Worm (Caenorhabditis elegans): Measurements from ENCODE around the gene F59F5.5.

F59F5.5 gene

DNA sequence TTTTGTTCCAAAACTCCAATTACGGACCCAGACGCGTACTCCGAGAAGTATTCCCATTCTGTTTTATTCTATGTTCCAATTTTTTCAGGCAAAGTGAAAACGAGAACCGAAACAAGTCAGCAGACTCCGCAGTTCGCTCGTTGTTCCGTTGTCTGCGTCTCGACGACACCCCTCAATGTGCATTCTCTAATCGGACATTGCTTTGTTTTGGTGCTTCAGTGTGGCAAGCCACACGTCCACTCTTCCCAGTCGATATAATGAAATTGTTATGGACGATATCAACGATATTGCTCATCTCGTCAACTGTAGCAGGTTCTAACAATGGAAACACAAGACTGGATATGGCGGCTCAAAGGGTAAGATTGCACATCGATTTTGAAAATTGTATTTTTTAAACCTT is 31.1 kb downstream of the F59F5.5 start, which contains the start of gene nhx-5:
Gene nhx-5 (plus strand): TSS at position 82 of the 400 bp plus-strand sequence.
- TF ChIP-seq ztf-11 (tag; optimal IDR thresholded peaks at IDR 0.05) (no peak), R02D3.7 (tag; optimal IDR thresholded peaks at IDR 0.05) (no peak)

DNA sequence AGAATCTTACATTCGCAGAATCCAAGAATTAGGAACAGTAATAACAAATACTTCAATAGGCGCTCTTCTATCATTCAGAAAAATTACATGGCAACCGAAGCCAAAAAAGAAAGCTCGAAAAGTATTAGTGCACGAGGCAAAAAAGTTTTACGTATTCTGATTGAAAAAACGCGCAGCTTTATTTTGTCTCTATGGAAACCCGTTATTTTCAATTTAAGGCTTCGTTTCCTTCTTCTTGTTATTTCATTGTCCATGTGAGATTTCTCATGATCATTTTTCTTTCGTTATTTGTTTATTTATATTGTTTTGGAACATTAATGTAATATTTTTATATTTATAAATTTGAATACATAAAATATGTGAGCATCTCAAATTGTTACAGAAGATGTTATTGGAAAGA is 43.6 kb downstream of the F59F5.5 start, which contains the start of gene F57C7.4:
Gene F57C7.4 (minus strand): TSS at position 101 of the 400 bp plus-strand sequence.
- TF ChIP-seq nhr-10 (tag; optimal IDR thresholded peaks at IDR 0.05): no peak
- no peak for TF ChIP-seq blmp-1 (tag; optimal IDR thresholded peaks at IDR 0.05; ENCODE audit: insufficient read depth)
- no peak for TF ChIP-seq ztf-11 (tag; optimal IDR thresholded peaks at IDR 0.05)
- TF ChIP-seq nhr-25 (tag; optimal IDR thresholded peaks at IDR 0.05): no peak
- no peak for TF ChIP-seq unc-62 (GFP tag; optimal IDR thresholded peaks at IDR 0.05)
- TF ChIP-seq lin-39 (tag; optimal IDR thresholded peaks at IDR 0.05): no peak

DNA sequence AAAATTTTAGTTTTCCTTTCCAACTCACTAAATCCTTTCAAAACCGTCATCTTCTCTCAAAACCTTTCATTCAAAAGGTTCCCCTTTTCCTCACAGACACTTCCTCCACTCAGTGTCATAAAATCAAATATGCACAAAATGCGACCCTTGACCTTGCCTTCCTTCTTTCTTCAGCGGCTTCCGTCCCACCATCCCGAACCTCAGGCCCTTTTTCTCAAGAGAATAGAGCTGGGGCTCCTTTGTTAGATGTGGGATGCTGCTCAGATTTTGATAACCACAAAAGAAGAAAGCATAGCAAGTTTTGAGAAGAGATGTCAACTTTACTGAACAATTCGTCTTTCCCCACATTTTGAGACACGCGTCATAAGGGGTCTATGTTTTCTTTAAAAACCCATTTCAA is 45.0 kb downstream of the F59F5.5 start:
- TF ChIP-seq lsy-2 (tag; optimal IDR thresholded peaks at IDR 0.05) (peak in 1 of 2 experiments; percentile 13), elt-3 (tag; optimal IDR thresholded peaks at IDR 0.05) (no peak)

DNA sequence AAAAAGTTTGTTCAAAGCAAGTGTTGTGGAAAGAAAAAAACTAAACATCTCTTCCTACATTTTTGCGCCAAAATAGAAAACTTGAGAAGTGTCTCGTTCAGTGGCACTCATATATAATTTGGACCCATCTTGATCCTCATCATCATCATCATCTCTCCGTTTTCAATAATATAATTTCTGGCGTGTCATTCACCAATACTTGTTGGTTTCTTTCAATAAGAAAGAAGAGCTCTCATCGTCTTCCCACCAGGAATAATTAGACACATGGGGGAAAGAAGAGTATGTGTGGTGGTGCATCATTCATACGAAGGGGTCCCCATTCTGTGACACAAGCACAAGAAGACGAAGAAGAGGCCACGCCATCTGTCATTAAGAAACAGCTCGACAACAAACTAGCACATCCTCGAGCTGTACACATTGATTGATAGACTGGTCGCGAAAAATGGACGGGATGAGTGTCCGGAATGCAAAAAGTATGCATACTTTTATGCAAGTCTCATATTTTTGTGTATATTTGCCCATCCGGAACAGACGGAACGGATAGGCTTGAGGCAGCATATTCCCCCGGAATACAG is 45.5 kb downstream of the F59F5.5 start:
- TF ChIP-seq nhr-23 (tag; optimal IDR thresholded peaks at IDR 0.05) (no peak), nhr-21 (tag; optimal IDR thresholded peaks at IDR 0.05) (peak; percentile 0)

DNA sequence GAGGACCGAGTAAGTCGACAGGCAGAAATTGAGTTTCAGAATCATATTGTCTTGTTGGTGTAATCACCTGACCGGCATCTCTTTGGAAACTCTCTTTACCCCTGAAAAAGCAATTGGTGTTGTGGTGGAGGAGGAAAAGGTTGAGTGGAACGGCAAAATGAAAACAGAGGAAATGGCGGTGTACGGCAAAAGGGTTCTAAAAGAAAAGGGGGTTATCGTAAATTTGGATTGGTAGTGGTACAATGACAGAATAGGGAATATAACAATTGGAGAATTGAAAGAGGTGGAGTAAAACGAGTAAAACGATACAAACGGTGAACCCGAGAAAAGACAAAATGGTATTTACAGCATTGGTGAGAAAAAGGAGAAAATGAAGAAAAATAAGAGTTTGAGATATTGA is 47.4 kb downstream of the F59F5.5 start, which contains the start of gene sdn-1:
Gene sdn-1 (minus strand): TSS at position 101 of the 400 bp plus-strand sequence.
- TF ChIP-seq nhr-129 (tag; optimal IDR thresholded peaks at IDR 0.05) (no peak), mbf-1 (tag; optimal IDR thresholded peaks at IDR 0.05) (no peak), elt-3 (tag; optimal IDR thresholded peaks at IDR 0.05) (no peak), nhr-10 (tag; optimal IDR thresholded peaks at IDR 0.05) (no peak), blmp-1 (tag; optimal IDR thresholded peaks at IDR 0.05; ENCODE audit: insufficient read depth) (no peak), ama-1 (optimal IDR thresholded peaks at IDR 0.05) (no peak), nhr-21 (tag; optimal IDR thresholded peaks at IDR 0.05) (no peak), fos-1 (tag; optimal IDR thresholded peaks at IDR 0.05) (no peak), dmd-4 (tag; optimal IDR thresholded peaks at IDR 0.05) (no peak), unc-62 (GFP tag; optimal IDR thresholded peaks at IDR 0.05) (no peak)

DNA sequence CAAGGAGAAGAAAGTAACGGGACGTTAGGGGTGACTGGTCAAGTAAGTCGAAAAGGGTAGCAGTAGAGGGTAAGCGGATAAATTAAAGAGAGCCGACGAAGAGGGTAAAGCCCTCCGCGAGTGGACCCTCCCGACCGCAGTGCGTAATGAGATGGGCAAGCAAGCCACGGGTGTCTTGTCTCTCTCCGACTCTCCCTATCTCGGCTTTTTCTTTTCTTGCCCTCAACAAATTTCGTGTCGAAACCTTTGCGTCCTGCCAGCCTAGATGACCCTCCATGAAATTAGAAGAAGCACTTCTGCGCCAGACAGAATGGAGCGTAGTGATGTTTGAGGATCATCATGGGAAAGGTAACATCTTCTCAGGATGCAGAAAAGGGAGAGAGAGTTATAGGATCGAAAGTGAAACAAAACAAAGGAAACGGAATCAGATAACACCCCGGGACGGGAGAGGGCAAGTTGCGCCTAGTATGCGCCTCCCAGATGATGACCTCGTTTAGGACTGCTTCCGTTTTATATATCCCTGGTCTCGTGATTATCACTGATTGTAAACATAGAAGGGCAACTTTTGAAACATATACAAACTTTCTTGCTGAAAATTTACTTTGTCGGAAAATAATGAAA is 48.0 kb downstream of the F59F5.5 start:
- TF ChIP-seq F13H6.1 (tag; optimal IDR thresholded peaks at IDR 0.05): no peak
- TF ChIP-seq blmp-1 (tag; optimal IDR thresholded peaks at IDR 0.05; ENCODE audit: insufficient read depth): peak; percentile 60
- peak; percentile 9 for TF ChIP-seq sma-3 (GFP tag; optimal IDR thresholded peaks at IDR 0.05)
- TF ChIP-seq C34F6.9 (tag; optimal IDR thresholded peaks at IDR 0.05): no peak
- peak; percentile 15 for TF ChIP-seq nhr-25 (tag; optimal IDR thresholded peaks at IDR 0.05)
- no peak for TF ChIP-seq mab-5 (tag; optimal IDR thresholded peaks at IDR 0.05)
- peak; percentile 72 for TF ChIP-seq nhr-21 (tag; optimal IDR thresholded peaks at IDR 0.05)
- TF ChIP-seq nhr-12 (tag; optimal IDR thresholded peaks at IDR 0.05): no peak
- no peak for TF ChIP-seq aly-2 (tag; optimal IDR thresholded peaks at IDR 0.05)
- TF ChIP-seq ztf-11 (tag; optimal IDR thresholded peaks at IDR 0.05): no peak
- peak; percentile 29 for TF ChIP-seq nhr-129 (tag; optimal IDR thresholded peaks at IDR 0.05)
- TF ChIP-seq peb-1 (tag; optimal IDR thresholded peaks at IDR 0.05): no peak
- TF ChIP-seq sma-9 (GFP tag; optimal IDR thresholded peaks at IDR 0.05): peak; percentile 0
- no peak for TF ChIP-seq sma-9 (tag; optimal IDR thresholded peaks at IDR 0.05)
- peak in 1 of 2 experiments; percentile 24 for TF ChIP-seq lsy-2 (tag; optimal IDR thresholded peaks at IDR 0.05)
- TF ChIP-seq elt-3 (tag; optimal IDR thresholded peaks at IDR 0.05): no peak

DNA sequence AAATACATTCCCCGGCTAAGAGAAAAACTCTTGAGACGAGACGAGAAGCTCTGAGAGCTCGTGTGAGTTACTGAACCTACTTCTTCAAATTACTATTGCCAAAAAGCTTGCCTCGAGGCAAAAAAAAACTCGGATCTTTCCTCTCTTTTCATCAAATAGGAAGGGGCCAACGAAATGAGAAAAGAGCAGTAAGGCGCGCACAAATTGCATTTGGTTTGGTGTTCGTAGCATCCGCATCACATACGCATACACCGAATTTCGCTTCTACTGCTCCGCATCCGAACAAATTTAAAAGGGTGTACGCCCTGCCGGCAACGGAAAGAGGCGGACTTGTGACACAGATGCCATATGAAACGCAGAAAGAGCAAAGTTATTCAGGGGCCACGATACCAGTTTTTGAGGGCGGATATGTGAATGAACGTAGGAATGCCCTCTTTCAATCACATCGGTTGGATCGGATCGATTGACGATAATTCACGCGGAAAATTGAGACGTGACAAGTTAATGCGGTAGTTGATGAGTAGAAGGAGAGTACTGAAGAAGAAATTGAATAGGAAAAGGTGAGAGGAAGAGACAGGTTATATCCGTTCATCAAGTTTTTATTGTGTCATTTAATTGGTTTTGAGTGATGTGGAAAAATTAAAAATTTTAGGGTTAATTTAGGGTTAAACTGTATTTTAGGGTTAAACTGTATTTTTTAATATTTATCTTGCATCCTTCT is 49.0 kb downstream of the F59F5.5 start:
- TF ChIP-seq zag-1 (tag; optimal IDR thresholded peaks at IDR 0.05) (peak; percentile 15), nhr-129 (tag; optimal IDR thresholded peaks at IDR 0.05) (peak; percentile 7), mdl-1 (tag; optimal IDR thresholded peaks at IDR 0.05) (no peak), nhr-25 (tag; optimal IDR thresholded peaks at IDR 0.05) (peak; percentile 44)
